Worm (Caenorhabditis elegans): ENCODE results near the gene grd-5.

The grd-5 gene

ce11 chrV:8606099-8606696, 12.6 kb upstream of the grd-5 start, which contains the start of gene vps-60 (continued):
- TF ChIP-seq ceh-14 (tag; optimal IDR thresholded peaks at IDR 0.05) (peak; percentile 82), elt-4 (tag; optimal IDR thresholded peaks at IDR 0.05) (no peak), npax-4 (tag; optimal IDR thresholded peaks at IDR 0.05) (no peak), C38D4.7 (GFP tag; optimal IDR thresholded peaks at IDR 0.05) (no peak), hlh-30 (tag; optimal IDR thresholded peaks at IDR 0.05; ENCODE audit: insufficient read depth) (peak; percentile 59), unc-42 (tag; optimal IDR thresholded peaks at IDR 0.05) (peak; percentile 88), tbx-7 (tag; optimal IDR thresholded peaks at IDR 0.05) (no peak), ceh-31 (tag; optimal IDR thresholded peaks at IDR 0.05) (no peak), ttx-3 (tag; optimal IDR thresholded peaks at IDR 0.05) (no peak), hlh-15 (tag; optimal IDR thresholded peaks at IDR 0.05) (no peak), ceh-6 (GFP tag; optimal IDR thresholded peaks at IDR 0.05) (no peak), pax-1 (tag; optimal IDR thresholded peaks at IDR 0.05) (peak; percentile 9), ets-4 (tag; optimal IDR thresholded peaks at IDR 0.05) (peak; percentile 34), hlh-13 (GFP tag; optimal IDR thresholded peaks at IDR 0.05) (no peak), ceh-30 (tag; optimal IDR thresholded peaks at IDR 0.05) (no peak), ceh-24 (tag; optimal IDR thresholded peaks at IDR 0.05) (no peak), zip-5 (tag; optimal IDR thresholded peaks at IDR 0.05) (no peak), ref-2 (tag; optimal IDR thresholded peaks at IDR 0.05) (peak; percentile 72), ahr-1 (tag; optimal IDR thresholded peaks at IDR 0.05) (no peak), hlh-8 (tag; optimal IDR thresholded peaks at IDR 0.05) (no peak), eyg-1 (tag; optimal IDR thresholded peaks at IDR 0.05) (no peak), dve-1 (tag; optimal IDR thresholded peaks at IDR 0.05) (peak; percentile 48), unc-86 (tag; optimal IDR thresholded peaks at IDR 0.05) (peak; percentile 9), madf-2 (tag; optimal IDR thresholded peaks at IDR 0.05) (no peak), fax-1 (tag; optimal IDR thresholded peaks at IDR 0.05) (no peak), tbx-2 (tag; optimal IDR thresholded peaks at IDR 0.05) (peak; percentile 76), pros-1 (tag; optimal IDR thresholded peaks at IDR 0.05) (no peak), fkh-6 (tag; optimal IDR thresholded peaks at IDR 0.05) (no peak), nhr-11 (tag; optimal IDR thresholded peaks at IDR 0.05) (no peak), pag-3 (tag; optimal IDR thresholded peaks at IDR 0.05; ENCODE audit: borderline replicate concordance) (no peak), K02D7.2 (tag; optimal IDR thresholded peaks at IDR 0.05) (no peak), ceh-2 (tag; optimal IDR thresholded peaks at IDR 0.05) (peak; percentile 13), sdc-2 (tag; optimal IDR thresholded peaks at IDR 0.05) (peak; percentile 32), hlh-6 (tag; optimal IDR thresholded peaks at IDR 0.05) (no peak), C08G9.2 (tag; optimal IDR thresholded peaks at IDR 0.05) (no peak), F13H6.1 (tag; optimal IDR thresholded peaks at IDR 0.05) (no peak), sox-4 (tag; optimal IDR thresholded peaks at IDR 0.05) (no peak), mec-3 (tag; optimal IDR thresholded peaks at IDR 0.05; ENCODE audit: borderline replicate concordance) (no peak), K09A11.1 (tag; optimal IDR thresholded peaks at IDR 0.05; ENCODE audit: insufficient read depth) (no peak), nfya-1 (tag; optimal IDR thresholded peaks at IDR 0.05) (peak; percentile 90), ceh-22 (tag; optimal IDR thresholded peaks at IDR 0.05) (no peak), syd-9 (tag; optimal IDR thresholded peaks at IDR 0.05) (no peak), pqm-1 (tag; optimal IDR thresholded peaks at IDR 0.05) (peak; percentile 51), pat-9 (tag; optimal IDR thresholded peaks at IDR 0.05) (no peak)
